Worm (Caenorhabditis elegans) whole organism, L2 larva: ENCODE data around the gene F38E9.6.

ENCODE experiments used
- F13H6.1 ChIP-seq: sonication (generic microtip); optimal IDR thresholded peaks from 2 replicates; lab custom pipeline; 2016; ENCODE audit warnings: missing genetic modification characterization, missing compliant biosample characterization
- R02D3.7 ChIP-seq: fragments of 150-350 bp; optimal IDR thresholded peaks from 2 replicates; lab custom pipeline; 2014; ENCODE audit warnings: missing biosample characterization, missing genetic modification characterization
- Y55F3AM.14 ChIP-seq: fragments of 200-800 bp; sonication (Bioruptor generic); optimal IDR thresholded peaks from 2 replicates; lab custom pipeline; 2018; ENCODE audit warnings: mild to moderate bottlenecking, missing genetic modification characterization, missing compliant biosample characterization
- alr-1 ChIP-seq: fragments of 150-350 bp; optimal IDR thresholded peaks from 2 replicates; lab custom pipeline; 2014; ENCODE audit warnings: missing biosample characterization, missing genetic modification characterization
- aly-2 ChIP-seq: fragments of 150-350 bp; optimal IDR thresholded peaks from 2 replicates; lab custom pipeline; 2014; ENCODE audit warnings: missing biosample characterization, missing genetic modification characterization
- blmp-1 ChIP-seq: sonication (generic microtip); optimal IDR thresholded peaks from 2 replicates; lab custom pipeline; 2017; ENCODE audit warnings: missing genetic modification characterization, mild to moderate bottlenecking, missing compliant biosample characterization, antibody characterized with exemption, moderate library complexity; ENCODE audit not compliant: insufficient read depth
- ceh-82 ChIP-seq: fragments of 150-350 bp; optimal IDR thresholded peaks from 2 replicates; lab custom pipeline; 2014; ENCODE audit warnings: missing biosample characterization, missing genetic modification characterization
- crh-2 ChIP-seq: sonication (generic microtip); optimal IDR thresholded peaks from 2 replicates; lab custom pipeline; 2017; ENCODE audit warnings: missing biosample characterization, missing genetic modification characterization
- egl-27 ChIP-seq: sonication (generic microtip); optimal IDR thresholded peaks from 3 replicates; lab custom pipeline; 2017; ENCODE audit warnings: missing biosample characterization, missing genetic modification reagents, missing genetic modification characterization
- elt-3 ChIP-seq: sonication (generic microtip); optimal IDR thresholded peaks from 2 replicates; lab custom pipeline; 2017; ENCODE audit warnings: missing biosample characterization, missing genetic modification characterization
- fos-1 ChIP-seq: fragments of 150-350 bp; optimal IDR thresholded peaks from 2 replicates; lab custom pipeline; 2014; ENCODE audit warnings: missing biosample characterization, missing genetic modification characterization
- gmeb-1 ChIP-seq: fragments of 150-350 bp; optimal IDR thresholded peaks from 2 replicates; lab custom pipeline; 2014; ENCODE audit warnings: missing biosample characterization, missing genetic modification characterization
- lin-11 ChIP-seq: fragments of 150-350 bp; sonication (generic microtip); optimal IDR thresholded peaks from 2 replicates; lab custom pipeline; 2014; ENCODE audit warnings: missing biosample characterization, missing genetic modification characterization, inconsistent platforms, mixed read lengths
- lin-13 ChIP-seq: fragments of 150-350 bp; optimal IDR thresholded peaks from 2 replicates; lab custom pipeline; 2014; ENCODE audit warnings: missing biosample characterization, missing genetic modification reagents, missing genetic modification characterization
- lin-39 ChIP-seq: fragments of 150-350 bp; optimal IDR thresholded peaks from 2 replicates; lab custom pipeline; 2014; ENCODE audit warnings: missing biosample characterization, missing genetic modification reagents, missing genetic modification characterization
- mab-5 ChIP-seq: fragments of 150-350 bp; optimal IDR thresholded peaks from 2 replicates; lab custom pipeline; 2014; ENCODE audit warnings: missing biosample characterization, missing genetic modification characterization
- mdl-1 ChIP-seq, 2 experiments: fragments of 150-350 bp in 1 of 2; sonication (generic microtip) in 1 of 2; optimal IDR thresholded peaks; 2 replicates each; lab custom pipeline; 2017; ENCODE audit warnings: missing biosample characterization in 2 of 2, missing genetic modification characterization in 2 of 2
- nhr-11 ChIP-seq: fragments of 150-350 bp; optimal IDR thresholded peaks from 2 replicates; lab custom pipeline; 2014; ENCODE audit warnings: missing biosample characterization, missing genetic modification characterization
- nhr-12 ChIP-seq: fragments of 150-350 bp; optimal IDR thresholded peaks from 2 replicates; lab custom pipeline; 2014; ENCODE audit warnings: missing biosample characterization, missing genetic modification characterization
- nhr-129 ChIP-seq: fragments of 150-350 bp; optimal IDR thresholded peaks from 2 replicates; lab custom pipeline; 2014; ENCODE audit warnings: missing biosample characterization, missing genetic modification characterization
- nhr-21 ChIP-seq: fragments of 150-350 bp; optimal IDR thresholded peaks from 2 replicates; lab custom pipeline; 2014; ENCODE audit warnings: missing biosample characterization, missing genetic modification characterization
- nhr-237 ChIP-seq: fragments of 150-350 bp; optimal IDR thresholded peaks from 2 replicates; lab custom pipeline; 2014; ENCODE audit warnings: missing biosample characterization, missing genetic modification characterization
- nhr-77 ChIP-seq: fragments of 150-350 bp; optimal IDR thresholded peaks from 2 replicates; lab custom pipeline; 2014; ENCODE audit warnings: missing biosample characterization, missing genetic modification characterization
- peb-1 ChIP-seq: fragments of 150-350 bp; optimal IDR thresholded peaks from 2 replicates; lab custom pipeline; 2014; ENCODE audit warnings: missing biosample characterization, missing genetic modification characterization
- sma-3 ChIP-seq: sonication (generic microtip); optimal IDR thresholded peaks from 2 replicates; lab custom pipeline; 2016; ENCODE audit warnings: missing genetic modification reagents, missing genetic modification characterization, missing compliant biosample characterization
- sma-9 ChIP-seq, 2 experiments: fragments of 150-350 bp in 1 of 2; sonication (generic microtip) in 1 of 2; optimal IDR thresholded peaks; 2 replicates each; lab custom pipeline; 2014 to 2016; ENCODE audit warnings: missing genetic modification characterization in 2 of 2, mild to moderate bottlenecking in 1 of 2, missing biosample characterization in 1 of 2, missing compliant biosample characterization in 1 of 2, missing genetic modification reagents in 1 of 2, moderate library complexity in 1 of 2
- unc-39 ChIP-seq: fragments of 150-350 bp; optimal IDR thresholded peaks from 2 replicates; lab custom pipeline; 2014; ENCODE audit warnings: missing biosample characterization, missing genetic modification characterization
- unc-55 ChIP-seq: fragments of 150-350 bp; sonication (generic microtip); optimal IDR thresholded peaks from 3 replicates; lab custom pipeline; 2014; ENCODE audit warnings: missing biosample characterization, missing genetic modification reagents, missing genetic modification characterization
- unc-62 ChIP-seq: fragments of 150-350 bp; optimal IDR thresholded peaks from 2 replicates; lab custom pipeline; 2014; ENCODE audit warnings: missing biosample characterization, missing genetic modification reagents, missing genetic modification characterization
- zag-1 ChIP-seq: fragments of 150-350 bp; optimal IDR thresholded peaks from 2 replicates; lab custom pipeline; 2014; ENCODE audit warnings: missing biosample characterization, missing genetic modification characterization
- ztf-11 ChIP-seq: sonication (generic microtip); optimal IDR thresholded peaks from 2 replicates; lab custom pipeline; 2017; ENCODE audit warnings: missing biosample characterization, missing genetic modification characterization

F38E9.6 gene

DNA sequence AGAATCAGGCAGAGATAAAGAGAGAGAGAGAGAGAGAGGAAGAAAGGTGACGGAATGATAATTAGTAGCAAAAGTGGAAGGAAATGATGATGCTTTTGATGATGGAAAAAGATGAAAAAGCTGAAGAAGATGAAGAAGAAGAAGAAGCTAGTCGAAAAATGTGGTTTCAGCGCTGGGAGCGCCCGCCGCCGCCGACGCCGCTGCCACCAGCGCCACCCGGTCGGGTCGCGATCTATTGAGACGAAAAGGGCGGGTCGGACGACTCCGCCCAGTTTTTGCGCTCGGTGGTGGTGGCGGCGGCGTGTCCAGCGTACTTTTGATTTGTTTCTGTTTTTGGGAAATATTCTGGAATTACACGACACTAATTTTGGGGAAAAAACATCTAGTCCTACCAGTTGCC lies 28.8 kb upstream of the F38E9.6 start:
- no peak for TF ChIP-seq ztf-11
- TF ChIP-seq unc-55 (GFP tag; lab: Kevin White, UChicago): peak; percentile 29
- no peak for TF ChIP-seq lin-13 (GFP tag; lab: Kevin White, UChicago)

DNA sequence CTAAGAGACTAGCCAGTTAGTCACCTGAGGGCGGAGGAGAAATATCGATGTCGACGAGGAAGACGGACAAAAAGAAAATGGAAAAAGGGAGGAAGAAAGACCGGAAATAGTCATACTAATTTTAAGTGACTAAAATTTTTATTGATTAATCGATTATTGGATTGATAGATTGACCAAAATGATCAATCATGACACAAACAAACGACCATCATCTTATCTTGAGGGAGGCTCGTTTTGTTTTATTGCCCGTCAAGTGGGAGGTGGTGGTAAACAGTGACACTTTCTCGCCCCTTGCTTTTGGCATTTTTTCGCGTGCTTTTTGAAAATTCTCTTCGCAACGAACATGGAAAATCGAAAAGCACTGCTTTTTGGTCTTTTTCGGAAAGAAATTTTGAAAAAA lies 27.4 kb upstream of the F38E9.6 start:
- TF ChIP-seq ceh-82 (tag; lab: Kevin White, UChicago) (no peak), zag-1 (no peak), nhr-12 (tag; lab: Kevin White, UChicago) (no peak), nhr-129 (peak; percentile 63), gmeb-1 (tag; lab: Kevin White, UChicago) (peak; percentile 31), egl-27 (tag; lab: Kevin White, UChicago) (no peak), crh-2 (peak; percentile 38), fos-1 (tag; lab: Kevin White, UChicago) (peak; percentile 41), sma-3 (peak; percentile 35)

DNA sequence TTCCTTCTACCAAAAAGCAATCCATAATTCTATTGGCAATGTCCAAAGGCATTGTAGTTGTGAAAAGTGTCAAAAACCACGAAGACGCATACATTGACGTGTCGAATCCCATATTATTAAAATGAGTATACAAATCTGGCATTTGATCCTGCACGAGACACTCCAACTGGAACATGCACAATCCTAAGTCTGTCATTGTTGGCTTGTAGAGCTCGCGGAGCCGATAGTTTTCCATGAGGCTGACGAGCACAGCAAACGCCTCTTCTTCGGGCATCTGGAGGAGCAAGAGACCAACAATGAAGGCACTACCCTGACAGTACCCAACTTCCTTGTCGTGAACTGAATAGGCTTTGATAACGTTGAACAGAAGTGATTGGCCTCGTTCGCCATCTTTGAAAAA lies 25.6 kb upstream of the F38E9.6 start:
- no peak for TF ChIP-seq nhr-21
- no peak for TF ChIP-seq blmp-1 (tag; lab: Kevin White, UChicago)
- no peak for TF ChIP-seq alr-1 (tag; lab: Kevin White, UChicago)
- TF ChIP-seq mab-5 (tag; lab: Kevin White, UChicago): no peak
- TF ChIP-seq lin-11 (tag; lab: Kevin White, UChicago): no peak
- TF ChIP-seq unc-39 (tag; lab: Kevin White, UChicago): no peak
- TF ChIP-seq nhr-129: no peak
- no peak for TF ChIP-seq egl-27 (tag; lab: Kevin White, UChicago)
- no peak for TF ChIP-seq lin-39 (tag; lab: Kevin White, UChicago)
- TF ChIP-seq mdl-1 (tag; optimal IDR thresholded peaks at IDR 0.05; lab: Kevin White, UChicago): no peak
- no peak for TF ChIP-seq aly-2 (tag; lab: Kevin White, UChicago)
- no peak for TF ChIP-seq unc-62
- TF ChIP-seq nhr-11 (tag; lab: Kevin White, UChicago): no peak
- no peak for TF ChIP-seq Y55F3AM.14
- no peak for TF ChIP-seq sma-9 (GFP tag; optimal IDR thresholded peaks at IDR 0.05; lab: Kevin White, UChicago)
- TF ChIP-seq sma-9 (tag; optimal IDR thresholded peaks at IDR 0.05; lab: Kevin White, UChicago): no peak
- TF ChIP-seq nhr-77 (tag; lab: Kevin White, UChicago): no peak
- TF ChIP-seq nhr-237 (tag; lab: Kevin White, UChicago): no peak
- TF ChIP-seq F13H6.1 (tag; lab: Kevin White, UChicago): no peak

DNA sequence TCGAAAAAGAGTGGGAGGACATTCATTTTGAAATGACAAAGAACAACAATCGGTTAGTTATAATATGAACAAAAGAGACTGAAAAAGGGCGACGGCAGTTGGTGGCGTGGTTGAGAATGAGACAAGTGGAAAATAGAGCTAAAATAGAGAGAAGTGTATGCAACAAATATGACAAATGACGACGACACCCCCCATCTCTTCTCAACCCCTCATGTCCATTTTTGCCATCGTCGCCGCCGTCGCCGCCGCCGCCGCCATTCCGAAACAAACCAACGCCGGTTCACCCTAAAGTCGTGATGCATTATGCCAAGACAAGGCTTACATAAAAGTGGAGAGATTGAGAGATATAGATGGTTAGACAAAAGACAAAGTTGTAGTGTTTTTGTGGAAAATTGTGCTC lies 23.0 kb upstream of the F38E9.6 start:
- TF ChIP-seq unc-55 (GFP tag; lab: Kevin White, UChicago): peak; percentile 54
- TF ChIP-seq lin-11 (tag; lab: Kevin White, UChicago): no peak
- no peak for TF ChIP-seq ztf-11
- TF ChIP-seq lin-39 (tag; lab: Kevin White, UChicago): no peak

DNA sequence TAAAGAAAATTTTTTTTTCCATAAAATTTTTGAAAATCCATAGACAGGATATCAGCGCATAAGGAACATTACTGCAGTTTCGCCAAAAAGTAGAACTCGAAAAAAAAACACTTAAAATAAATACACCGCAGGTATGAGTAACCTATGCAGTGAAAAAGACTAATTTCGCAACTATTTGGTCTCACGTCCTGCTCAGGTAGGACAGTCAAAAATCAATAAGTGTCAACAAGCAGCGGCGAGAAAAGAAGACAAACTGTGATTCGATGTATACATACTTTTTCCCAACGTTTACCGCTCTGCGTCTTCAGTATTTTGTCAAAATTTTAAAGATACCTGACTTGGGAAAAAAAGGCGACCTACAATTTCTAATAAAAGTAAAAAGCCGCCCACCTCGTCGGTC lies 20.3 kb upstream of the F38E9.6 start:
- TF ChIP-seq alr-1 (tag; lab: Kevin White, UChicago): no peak
- TF ChIP-seq mdl-1 (tag; optimal IDR thresholded peaks at IDR 0.05; lab: Kevin White, UChicago): no peak
- TF ChIP-seq lin-11 (tag; lab: Kevin White, UChicago): no peak
- TF ChIP-seq nhr-129: no peak
- no peak for TF ChIP-seq nhr-77 (tag; lab: Kevin White, UChicago)
- no peak for TF ChIP-seq nhr-237 (tag; lab: Kevin White, UChicago)
- no peak for TF ChIP-seq unc-62
- TF ChIP-seq peb-1 (tag; lab: Kevin White, UChicago): no peak
- TF ChIP-seq elt-3 (tag; lab: Kevin White, UChicago): no peak
- no peak for TF ChIP-seq nhr-21
- TF ChIP-seq sma-9 (GFP tag; optimal IDR thresholded peaks at IDR 0.05; lab: Kevin White, UChicago): no peak
- no peak for TF ChIP-seq sma-9 (tag; optimal IDR thresholded peaks at IDR 0.05; lab: Kevin White, UChicago)
- TF ChIP-seq R02D3.7 (tag; lab: Kevin White, UChicago): no peak
- TF ChIP-seq lin-39 (tag; lab: Kevin White, UChicago): no peak
- TF ChIP-seq blmp-1 (tag; lab: Kevin White, UChicago): no peak
